Fruit fly (Drosophila melanogaster) whole organism, embryonic: ENCODE measurements around the gene prd.

ENCODE experiments used
- ATbp ChIP-seq: fragments of 200-800 bp; sonication (Bioruptor generic); optimal IDR thresholded peaks from 2 replicates; lab custom pipeline; 2017; ENCODE audit warnings: missing biosample characterization, mild to moderate bottlenecking, missing genetic modification characterization, missing genetic modification reagents
- Adf1 ChIP-seq: fragments of 200-800 bp; sonication (Bioruptor generic); IDR thresholded peaks from 2 replicates; pipeline ENCODE4 v1.3.6; 2022; ENCODE audit warnings: missing biosample characterization, missing genetic modification characterization
- Asciz ChIP-seq: fragments of 200-800 bp; sonication (Bioruptor generic); optimal IDR thresholded peaks from 2 replicates; lab custom pipeline; 2017; ENCODE audit warnings: missing biosample characterization, mild to moderate bottlenecking, missing genetic modification characterization, missing genetic modification reagents
- Bgb ChIP-seq: fragments of 200-800 bp; sonication (Bioruptor generic); IDR thresholded peaks from 2 replicates; pipeline ENCODE4 v1.3.6; 2022; ENCODE audit warnings: missing biosample characterization, missing genetic modification characterization; ENCODE audit not compliant: partially characterized antibody
- CG10431 ChIP-seq: fragments of 200-800 bp; sonication (Bioruptor generic); optimal IDR thresholded peaks from 3 replicates; lab custom pipeline; 2018; ENCODE audit warnings: missing biosample characterization, mild to moderate bottlenecking, missing genetic modification characterization
- CG10462 ChIP-seq: fragments of 200-800 bp; sonication (Bioruptor generic); optimal IDR thresholded peaks from 2 replicates; lab custom pipeline; 2016; ENCODE audit warnings: missing biosample characterization, missing genetic modification characterization
- CG12071 ChIP-seq: fragments of 200-800 bp; sonication (Bioruptor generic); optimal IDR thresholded peaks from 3 replicates; lab custom pipeline; 2018; ENCODE audit warnings: missing biosample characterization, mild to moderate bottlenecking, missing genetic modification characterization
- CG13123 ChIP-seq: fragments of 200-800 bp; sonication (Bioruptor generic); optimal IDR thresholded peaks from 2 replicates; lab custom pipeline; 2016; ENCODE audit warnings: missing biosample characterization, missing genetic modification characterization
- CG14710 ChIP-seq: fragments of 200-800 bp; sonication (Bioruptor generic); optimal IDR thresholded peaks from 3 replicates; lab custom pipeline; 2019; ENCODE audit warnings: missing biosample characterization, mild to moderate bottlenecking, missing genetic modification characterization, moderate library complexity
- CG15269 ChIP-seq: fragments of 200-800 bp; sonication (Bioruptor generic); optimal IDR thresholded peaks from 2 replicates; lab custom pipeline; 2018; ENCODE audit warnings: missing biosample characterization, mild to moderate bottlenecking, missing genetic modification characterization, moderate library complexity
- CG15601 ChIP-seq: fragments of 200-800 bp; sonication (Bioruptor generic); optimal IDR thresholded peaks from 3 replicates; lab custom pipeline; 2019; ENCODE audit warnings: missing biosample characterization, mild to moderate bottlenecking, missing genetic modification characterization, moderate library complexity
- CG17359 ChIP-seq: fragments of 200-800 bp; sonication (Bioruptor generic); optimal IDR thresholded peaks from 3 replicates; lab custom pipeline; 2018; ENCODE audit warnings: missing biosample characterization, mild to moderate bottlenecking, missing genetic modification characterization, moderate library complexity
- CG31365 ChIP-seq: fragments of 200-800 bp; sonication (Bioruptor generic); optimal IDR thresholded peaks from 2 replicates; lab custom pipeline; 2018; ENCODE audit warnings: missing biosample characterization, mild to moderate bottlenecking, missing genetic modification characterization
- CG31441 ChIP-seq: fragments of 200-800 bp; sonication (Bioruptor generic); IDR thresholded peaks from 2 replicates; pipeline ENCODE4 v1.3.6; 2022; ENCODE audit warnings: missing biosample characterization, missing genetic modification characterization
- CG33557 ChIP-seq: fragments of 200-800 bp; sonication (Bioruptor generic); optimal IDR thresholded peaks from 2 replicates; lab custom pipeline; 2019; ENCODE audit warnings: missing biosample characterization, mild to moderate bottlenecking, missing genetic modification characterization, moderate library complexity
- CG3407 ChIP-seq: fragments of 200-800 bp; sonication (Bioruptor generic); optimal IDR thresholded peaks from 2 replicates; lab custom pipeline; 2018; ENCODE audit warnings: missing biosample characterization, mild to moderate bottlenecking, missing genetic modification characterization
- CG5180 ChIP-seq: fragments of 200-800 bp; sonication (Bioruptor generic); optimal IDR thresholded peaks from 3 replicates; lab custom pipeline; 2017; ENCODE audit warnings: missing biosample characterization, missing genetic modification characterization, mild to moderate bottlenecking, moderate library complexity, missing genetic modification reagents
- CG9215 ChIP-seq: fragments of 200-800 bp; sonication (Bioruptor generic); IDR thresholded peaks from 2 replicates; pipeline ENCODE4 v1.3.6; 2022; ENCODE audit warnings: missing biosample characterization, missing genetic modification characterization
- CG9727 ChIP-seq: fragments of 200-800 bp; sonication (Bioruptor generic); optimal IDR thresholded peaks from 3 replicates; lab custom pipeline; 2017; ENCODE audit warnings: missing biosample characterization, mild to moderate bottlenecking, missing genetic modification characterization
- CG9876 ChIP-seq: fragments of 200-800 bp; sonication (Bioruptor generic); optimal IDR thresholded peaks from 2 replicates; lab custom pipeline; 2016; ENCODE audit warnings: missing biosample characterization, missing genetic modification characterization
- Dp ChIP-seq: fragments of 200-800 bp; sonication (Bioruptor generic); optimal IDR thresholded peaks from 2 replicates; lab custom pipeline; 2018; ENCODE audit warnings: missing biosample characterization, mild to moderate bottlenecking, missing genetic modification characterization, moderate library complexity
- ERR ChIP-seq: fragments of 200-800 bp; sonication (Bioruptor generic); optimal IDR thresholded peaks from 2 replicates; lab custom pipeline; 2016; ENCODE audit warnings: missing biosample characterization, missing genetic modification characterization
- Eip74EF ChIP-seq, 2 experiments: fragments of 200-800 bp in 1 of 2; fragments of >200 bp in 1 of 2; sonication (Bioruptor generic) in 1 of 2; optimal IDR thresholded peaks; 2 replicates each; lab custom pipeline; 2017 to 2019; ENCODE audit warnings: missing biosample characterization in 2 of 2, missing genetic modification characterization in 2 of 2, mild to moderate bottlenecking in 1 of 2, moderate library complexity in 1 of 2
- Fer1 ChIP-seq: fragments of 200-800 bp; sonication (Bioruptor generic); optimal IDR thresholded peaks from 2 replicates; lab custom pipeline; 2017; ENCODE audit warnings: missing biosample characterization, mild to moderate bottlenecking, missing genetic modification characterization
- Fer3 ChIP-seq: fragments of 200-800 bp; sonication (Bioruptor generic); optimal IDR thresholded peaks from 2 replicates; lab custom pipeline; 2018; ENCODE audit warnings: missing biosample characterization, mild to moderate bottlenecking, missing genetic modification characterization, moderate library complexity
- Gsc ChIP-seq: fragments of 200-800 bp; sonication (Bioruptor generic); IDR thresholded peaks from 2 replicates; pipeline ENCODE4 v1.3.6; 2022; ENCODE audit warnings: missing biosample characterization, missing genetic modification characterization
- Hmr ChIP-seq: fragments of 200-800 bp; sonication (Bioruptor generic); optimal IDR thresholded peaks from 3 replicates; lab custom pipeline; 2017; ENCODE audit warnings: mild to moderate bottlenecking, missing biosample characterization, missing genetic modification reagents, missing genetic modification characterization
- MBD-R2 ChIP-seq: fragments of 200-800 bp; sonication (Bioruptor generic); IDR thresholded peaks from 2 replicates; pipeline ENCODE4 v1.3.6; 2022; ENCODE audit warnings: missing biosample characterization, missing genetic modification characterization
- MTF-1 ChIP-seq: fragments of 200-800 bp; sonication (Bioruptor generic); optimal IDR thresholded peaks from 2 replicates; lab custom pipeline; 2018; ENCODE audit warnings: missing biosample characterization, mild to moderate bottlenecking, missing genetic modification characterization, borderline replicate concordance
- Med ChIP-seq: fragments of 200-800 bp; sonication (Bioruptor generic); peaks from one replicate; lab custom pipeline; 2016; ENCODE audit warnings: missing biosample characterization, missing genetic modification characterization, mild to moderate bottlenecking, inconsistent platforms, moderate library complexity
- Sox100B ChIP-seq: fragments of 200-800 bp; sonication (Bioruptor generic); optimal IDR thresholded peaks from 3 replicates; lab custom pipeline; 2018; ENCODE audit warnings: missing biosample characterization, mild to moderate bottlenecking, missing genetic modification characterization
- Sry-β ChIP-seq: fragments of 200-800 bp; sonication (Bioruptor generic); optimal IDR thresholded peaks from 2 replicates; lab custom pipeline; 2018; ENCODE audit warnings: missing biosample characterization, mild to moderate bottlenecking, missing genetic modification characterization, moderate library complexity
- bsh ChIP-seq, 2 experiments: fragments of 200-800 bp; sonication (Bioruptor generic); optimal IDR thresholded peaks; 2 replicates each; lab custom pipeline; 2017 to 2018; ENCODE audit warnings: mild to moderate bottlenecking in 2 of 2, missing biosample characterization in 2 of 2, missing genetic modification characterization in 2 of 2, moderate library complexity in 1 of 2
- ci ChIP-seq: fragments of 200-800 bp; sonication (Bioruptor generic); IDR thresholded peaks from 3 replicates; pipeline ENCODE4 v1.3.6; 2022; ENCODE audit warnings: missing biosample characterization, missing genetic modification characterization
- cwo ChIP-seq: fragments of 200-800 bp; sonication (Bioruptor generic); optimal IDR thresholded peaks from 3 replicates; lab custom pipeline; 2017; ENCODE audit warnings: missing biosample characterization, missing genetic modification characterization, mild to moderate bottlenecking, moderate library complexity, missing genetic modification reagents
- fd64A ChIP-seq: fragments of 200-800 bp; sonication (Bioruptor generic); optimal IDR thresholded peaks from 3 replicates; lab custom pipeline; 2018; ENCODE audit warnings: missing biosample characterization, mild to moderate bottlenecking, missing genetic modification characterization
- gcm2 ChIP-seq: fragments of 200-800 bp; sonication (Bioruptor generic); optimal IDR thresholded peaks from 2 replicates; lab custom pipeline; 2016; ENCODE audit warnings: missing biosample characterization, missing genetic modification characterization
- gsb-n ChIP-seq: fragments of 200-800 bp; sonication (Bioruptor generic); optimal IDR thresholded peaks from 3 replicates; lab custom pipeline; 2018; ENCODE audit warnings: missing biosample characterization, mild to moderate bottlenecking, missing genetic modification characterization
- hkb ChIP-seq, 2 experiments: fragments of 200-800 bp in 1 of 2; fragments of >200 bp in 1 of 2; sonication (Bioruptor generic) in 1 of 2; IDR thresholded peaks in 1 of 2; optimal IDR thresholded peaks in 1 of 2; 2 replicates each; pipeline versions ENCODE4 v1.3.6 to Lab custom; 2017 to 2022; ENCODE audit warnings: missing biosample characterization in 1 of 2, missing genetic modification characterization in 1 of 2
- ind ChIP-seq: fragments of 200-800 bp; sonication (Bioruptor generic); optimal IDR thresholded peaks from 3 replicates; lab custom pipeline; 2016; ENCODE audit warnings: missing biosample characterization, missing genetic modification characterization
- kni ChIP-seq: fragments of 200-800 bp; sonication (Bioruptor generic); optimal IDR thresholded peaks from 3 replicates; lab custom pipeline; 2017; ENCODE audit warnings: mild to moderate bottlenecking, missing biosample characterization, missing genetic modification reagents, missing genetic modification characterization
- nerfin-1 ChIP-seq: fragments of 200-800 bp; sonication (Bioruptor generic); optimal IDR thresholded peaks from 3 replicates; lab custom pipeline; 2019; ENCODE audit warnings: missing biosample characterization, mild to moderate bottlenecking, missing genetic modification characterization, moderate library complexity
- pzg ChIP-seq: fragments of 200-800 bp; sonication (Bioruptor generic); optimal IDR thresholded peaks from 3 replicates; lab custom pipeline; 2018; ENCODE audit warnings: missing biosample characterization, mild to moderate bottlenecking, missing genetic modification characterization, moderate library complexity
- ro ChIP-seq: fragments of 200-800 bp; sonication (Bioruptor generic); IDR thresholded peaks from 2 replicates; pipeline ENCODE4 v1.3.6; 2022; ENCODE audit warnings: missing biosample characterization, missing genetic modification characterization
- scrt ChIP-seq: fragments of 200-800 bp; sonication (Bioruptor generic); optimal IDR thresholded peaks from 2 replicates; lab custom pipeline; 2018; ENCODE audit warnings: missing biosample characterization, mild to moderate bottlenecking, missing genetic modification characterization, moderate library complexity
- sens ChIP-seq: fragments of 200-800 bp; sonication (Bioruptor generic); peaks from one replicate; lab custom pipeline; 2016; ENCODE audit warnings: missing biosample characterization, missing genetic modification characterization
- wek ChIP-seq: fragments of 200-800 bp; sonication (Bioruptor generic); optimal IDR thresholded peaks from 3 replicates; lab custom pipeline; 2018; ENCODE audit warnings: missing biosample characterization, mild to moderate bottlenecking, missing genetic modification characterization, moderate library complexity
- z ChIP-seq: fragments of 200-800 bp; sonication (Bioruptor generic); IDR thresholded peaks from 3 replicates; pipeline ENCODE4 v1.3.6; 2022; ENCODE audit warnings: missing biosample characterization, missing genetic modification characterization

Gene prd

DNA sequence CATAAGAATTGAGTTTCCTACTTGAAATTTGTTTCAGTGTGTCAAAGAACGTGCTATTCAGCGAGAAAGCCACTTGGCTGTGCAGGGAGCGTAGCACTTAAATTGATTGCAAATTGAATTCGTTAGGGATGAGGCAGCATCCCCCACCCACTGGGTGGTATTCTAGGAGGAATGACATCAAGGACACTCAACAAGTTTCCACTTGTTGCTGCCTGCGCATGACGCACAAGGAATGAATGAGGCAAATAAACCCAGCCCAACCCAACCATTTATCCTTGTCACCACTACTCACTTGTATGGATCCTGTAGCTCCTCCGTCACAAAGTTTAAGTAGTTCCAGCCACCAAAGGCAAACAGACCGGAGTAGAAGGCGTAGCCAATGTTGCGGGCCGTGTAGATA, 32.3 kb downstream of the prd start:
- TF ChIP-seq Bgb (no peak), ind (GFP tag; lab: Kevin White, UChicago) (no peak), scrt (GFP tag; lab: Kevin White, UChicago) (peak; percentile 97), CG31365 (tag; lab: Kevin White, UChicago) (no peak), CG9876 (GFP tag; lab: Kevin White, UChicago) (no peak), Med (peak; percentile 14), Hmr (GFP tag; lab: Kevin White, UChicago) (no peak)

DNA sequence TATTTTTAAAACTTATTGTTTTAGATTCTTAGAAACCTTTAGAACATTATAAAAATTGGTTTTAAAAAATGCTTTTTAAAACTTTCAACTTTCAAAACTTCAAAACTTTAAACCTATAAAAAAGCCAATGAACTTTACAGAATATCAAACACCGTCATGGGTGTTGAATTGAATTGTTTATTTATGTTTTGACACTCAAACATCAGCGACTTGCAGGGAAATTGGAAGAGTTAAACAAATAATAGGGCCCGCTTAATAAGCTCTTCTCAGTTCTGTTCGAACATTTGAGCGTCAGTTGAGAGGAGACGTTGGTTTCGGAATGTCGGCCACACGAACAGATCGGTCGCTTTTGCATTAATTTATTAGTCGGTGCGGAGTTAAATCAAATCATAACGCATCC, 36.5 kb downstream of the prd start, which contains the start of gene PLCXD:
Gene PLCXD (plus strand): TSS at position 286 of the 400 bp plus-strand sequence.
- TF ChIP-seq CG15601 (tag; lab: Kevin White, UChicago) (peak; percentile 38), CG13123 (no peak), Asciz (GFP tag; lab: Kevin White, UChicago) (peak; percentile 69), cwo (no peak), Gsc (GFP tag; lab: Robert Waterston, UW) (no peak), CG3407 (GFP tag; lab: Kevin White, UChicago) (peak; percentile 39), CG17359 (peak; percentile 15), kni (GFP tag; lab: Kevin White, UChicago) (peak; percentile 20), ci (peak; percentile 51; the same call in 2 of the 3 replicates), CG9727 (GFP tag; lab: Kevin White, UChicago) (no peak), CG9215 (no peak), CG5180 (GFP tag; lab: Kevin White, UChicago) (peak; percentile 91), CG31441 (0 out of 2 replicates have a peak, but pooled peaks have one; percentile 32), Fer3 (peak; percentile 8), Eip74EF (GFP tag; optimal IDR thresholded peaks at IDR 0.05; lab: Kevin White, UChicago) (no peak), Sry-β (peak; percentile 24), ERR (no peak), CG12071 (peak; percentile 2), CG14710 (tag; lab: Kevin White, UChicago) (peak; percentile 29), Dp (GFP tag; lab: Kevin White, UChicago) (no peak), ATbp (GFP tag; lab: Kevin White, UChicago) (peak; percentile 57), Fer1 (GFP tag; lab: Kevin White, UChicago) (no peak), CG10431 (GFP tag; lab: Kevin White, UChicago) (peak; percentile 53), Adf1 (GFP tag; lab: Robert Waterston, UW) (no peak), MTF-1 (GFP tag; lab: Kevin White, UChicago) (peak; percentile 5), sens (peak; percentile 26), z (GFP tag; lab: Robert Waterston, UW) (peak; percentile 67; the same call in 2 of the 3 replicates), MBD-R2 (GFP tag; lab: Robert Waterston, UW) (no peak), CG33557 (peak; percentile 5), nerfin-1 (tag; lab: Kevin White, UChicago) (peak; percentile 9), CG10462 (GFP tag; lab: Kevin White, UChicago) (no peak), wek (GFP tag; lab: Kevin White, UChicago) (peak; percentile 9), fd64A (GFP tag; lab: Kevin White, UChicago) (peak; percentile 34), Sox100B (peak; percentile 55), gcm2 (GFP tag; lab: Kevin White, UChicago) (no peak), pzg (GFP tag; lab: Kevin White, UChicago) (no peak), bsh (GFP tag; optimal IDR thresholded peaks at IDR 0.05; lab: Kevin White, UChicago) (peak in 1 of 2 experiments; percentile 45), CG15269 (tag; lab: Kevin White, UChicago) (no peak), gsb-n (tag; lab: Kevin White, UChicago) (peak; percentile 24), ro (GFP tag; lab: Robert Waterston, UW) (no peak), hkb (optimal IDR thresholded peaks at IDR 0.05; lab: Kevin White, UChicago) (no peak), hkb (GFP tag; IDR thresholded peaks at IDR 0.05; lab: Robert Waterston, UW) (peak; percentile 37; the same call in 1 of the 2 replicates)
